Worm (Caenorhabditis elegans): ENCODE measurements around the gene ZK970.8.

DNA sequence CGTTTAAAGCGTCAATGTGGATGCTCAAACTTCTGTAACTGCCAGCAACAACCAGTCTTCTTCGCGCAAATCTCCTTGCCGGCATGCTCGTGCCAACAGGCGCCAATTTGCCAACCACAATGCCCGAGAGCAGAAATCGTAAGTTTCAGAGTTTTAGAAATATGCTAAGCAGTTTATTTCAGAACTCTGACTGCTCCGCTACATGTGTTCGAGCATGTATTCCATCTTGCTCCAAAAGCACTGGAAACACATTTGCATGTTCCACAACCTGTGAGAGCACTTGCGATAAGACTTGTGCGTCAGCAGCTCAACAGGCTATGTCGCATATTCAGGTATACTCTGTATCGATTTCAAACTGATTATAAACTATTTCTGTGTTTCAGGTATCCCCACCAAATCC lies 20.3 kb downstream of the ZK970.8 start:
- no peak for TF ChIP-seq hmg-1.1 (GFP tag; IDR thresholded peaks at IDR 0.05)
- TF ChIP-seq nhr-25 (tag; optimal IDR thresholded peaks at IDR 0.05; ENCODE audit: borderline replicate concordance, insufficient read depth): no peak
- no peak for TF ChIP-seq rbr-2 (tag; optimal IDR thresholded peaks at IDR 0.05)

Measured in whole organism, L4 larva.